Worm (Caenorhabditis elegans): Measurements from ENCODE around the gene ser-1.

DNA sequence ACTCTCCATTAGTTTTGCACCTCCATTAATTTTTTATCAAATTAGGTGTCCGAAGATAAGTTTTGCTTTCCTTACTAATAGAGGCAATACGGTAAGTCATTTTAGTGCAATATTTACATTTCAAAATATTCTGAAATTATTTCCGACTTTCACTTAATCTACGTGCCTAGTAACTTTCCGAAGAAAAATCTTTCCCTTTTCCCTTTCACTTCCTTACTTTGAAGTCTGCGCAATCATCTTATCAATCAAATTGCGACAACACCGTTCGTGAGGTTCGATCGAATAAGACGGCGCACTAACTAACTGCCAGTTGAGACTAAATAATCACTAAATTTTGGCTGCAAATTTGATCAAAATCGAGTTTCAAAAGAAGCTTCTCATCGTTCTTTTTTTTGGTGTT lies 45.7 kb upstream of the ser-1 start:
- no peak for TF ChIP-seq pbrm-1 (GFP tag; IDR thresholded peaks at IDR 0.05)
- TF ChIP-seq F39B2.1 (GFP tag; IDR thresholded peaks at IDR 0.05), result no peak
- no peak for TF ChIP-seq nfya-2 (GFP tag; IDR thresholded peaks at IDR 0.05)
- TF ChIP-seq nfyb-1 (GFP tag; IDR thresholded peaks at IDR 0.05), result no peak

Measured in whole organism, young adult.